Fruit fly (Drosophila melanogaster): ENCODE results near the gene CG8852.

CG8852 gene

dm6 chr2L:3532973-3533525, 8.1 kb downstream of the CG8852 start (continued):
- TF ChIP-seq Xbp1 (GFP tag; optimal IDR thresholded peaks at IDR 0.05): peak; percentile 51
- peak; percentile 46 for TF ChIP-seq pum (GFP tag; optimal IDR thresholded peaks at IDR 0.05)
- peak; percentile 45 for TF ChIP-seq CG12155 (GFP tag; optimal IDR thresholded peaks at IDR 0.05)
- TF ChIP-seq lilli (GFP tag; optimal IDR thresholded peaks at IDR 0.05): peak; percentile 42
- TF ChIP-seq CG17912 (GFP tag; optimal IDR thresholded peaks at IDR 0.05): no peak
- TF ChIP-seq CG8924 (tag; optimal IDR thresholded peaks at IDR 0.05): peak; percentile 64
- TF ChIP-seq CG18262 (tag; optimal IDR thresholded peaks at IDR 0.05): peak; percentile 66
- TF ChIP-seq CG16815 (GFP tag; optimal IDR thresholded peaks at IDR 0.05): peak; percentile 65
- peak; percentile 49 for TF ChIP-seq Ptx1 (GFP tag; IDR thresholded peaks at IDR 0.05)
- no peak for TF ChIP-seq Vsx1 (GFP tag; optimal IDR thresholded peaks at IDR 0.05)
- TF ChIP-seq Gug (GFP tag; IDR thresholded peaks at IDR 0.05): no peak; the same call in 3 of the 4 replicates
- no peak for TF ChIP-seq p53 (GFP tag; optimal IDR thresholded peaks at IDR 0.05)
- TF ChIP-seq Side (GFP tag; optimal IDR thresholded peaks at IDR 0.05): peak; percentile 49
- no peak for TF ChIP-seq gfzf (GFP tag; optimal IDR thresholded peaks at IDR 0.05)
- TF ChIP-seq CG9215 (GFP tag; IDR thresholded peaks at IDR 0.05): no peak
- peak; percentile 44 for TF ChIP-seq CG7839 (tag; optimal IDR thresholded peaks at IDR 0.05)
- peak; percentile 16 for TF ChIP-seq Sox102F (GFP tag; optimal IDR thresholded peaks at IDR 0.05)
- TF ChIP-seq CG8765 (GFP tag; IDR thresholded peaks at IDR 0.05): peak; percentile 84
- TF ChIP-seq hbn (GFP tag; IDR thresholded peaks at IDR 0.05; ENCODE audit: partially characterized antibody): no peak
- TF ChIP-seq sna (GFP tag; IDR thresholded peaks at IDR 0.05; ENCODE audit: partially characterized antibody): no peak
- TF ChIP-seq CG6272 (GFP tag; IDR thresholded peaks at IDR 0.05): no peak
- peak; percentile 50 for TF ChIP-seq CG6813 (GFP tag; optimal IDR thresholded peaks at IDR 0.05)
- TF ChIP-seq CG16813 (GFP tag; IDR thresholded peaks at IDR 0.05; ENCODE audit: partially characterized antibody): no peak
- TF ChIP-seq Nf-YB (GFP tag; optimal IDR thresholded peaks at IDR 0.05): peak; percentile 17
- peak; percentile 4 for TF ChIP-seq Mad (GFP tag; optimal IDR thresholded peaks at IDR 0.05)
- TF ChIP-seq Eip74EF (GFP tag; optimal IDR thresholded peaks at IDR 0.05): no peak
- no peak for TF ChIP-seq CG34224 (GFP tag; IDR thresholded peaks at IDR 0.05; ENCODE audit: partially characterized antibody)
- TF ChIP-seq kni (GFP tag; optimal IDR thresholded peaks at IDR 0.05): no peak
- TF ChIP-seq bab2 (GFP tag; optimal IDR thresholded peaks at IDR 0.05): peak; percentile 36
- no peak for TF ChIP-seq yki (optimal IDR thresholded peaks at IDR 0.05)
- TF ChIP-seq kay (GFP tag; optimal IDR thresholded peaks at IDR 0.05): no peak
- no peak for TF ChIP-seq klu (GFP tag; IDR thresholded peaks at IDR 0.05)
- no peak for TF ChIP-seq sens-2 (GFP tag; IDR thresholded peaks at IDR 0.05)
- TF ChIP-seq luna (GFP tag; optimal IDR thresholded peaks at IDR 0.05): no peak
- TF ChIP-seq Dll (GFP tag; IDR thresholded peaks at IDR 0.05; ENCODE audit: partially characterized antibody): no peak
- TF ChIP-seq CG12744 (GFP tag; optimal IDR thresholded peaks at IDR 0.05): no peak
- peak; percentile 34 for TF ChIP-seq CG3065 (GFP tag; optimal IDR thresholded peaks at IDR 0.05)
- TF ChIP-seq tap (tag; optimal IDR thresholded peaks at IDR 0.05): no peak
- no peak for TF ChIP-seq fru (optimal IDR thresholded peaks at IDR 0.05)
- no peak for TF ChIP-seq CG18599 (GFP tag; optimal IDR thresholded peaks at IDR 0.05)
- TF ChIP-seq CG17186 (GFP tag; optimal IDR thresholded peaks at IDR 0.05): no peak
- TF ChIP-seq CG30403 (GFP tag; optimal IDR thresholded peaks at IDR 0.05): peak; percentile 46
- TF ChIP-seq toy (GFP tag; IDR thresholded peaks at IDR 0.05): no peak
- TF ChIP-seq CTCF (GFP tag; optimal IDR thresholded peaks at IDR 0.05): no peak
- peak; percentile 44 for TF ChIP-seq slp2 (GFP tag; optimal IDR thresholded peaks at IDR 0.05)
- TF ChIP-seq tna (GFP tag; IDR thresholded peaks at IDR 0.05; ENCODE audit: partially characterized antibody): no peak
- TF ChIP-seq CG32772 (GFP tag; IDR thresholded peaks at IDR 0.05): peak; percentile 43; the same call in 1 of the 2 replicates
- no peak for TF ChIP-seq Bgb (GFP tag; IDR thresholded peaks at IDR 0.05; ENCODE audit: partially characterized antibody)
- peak; percentile 58 for TF ChIP-seq CG5245 (GFP tag; optimal IDR thresholded peaks at IDR 0.05)
- no peak for TF ChIP-seq amos (GFP tag; IDR thresholded peaks at IDR 0.05; ENCODE audit: partially characterized antibody)
- no peak for TF ChIP-seq cad (GFP tag; optimal IDR thresholded peaks at IDR 0.05)

All from whole organism, embryonic.